Worm (Caenorhabditis elegans) whole organism, mixed stage, embryonic: ENCODE measurements around the gene T24E12.6.

Experiments
- M03D4.4 ChIP-seq: sonication (generic microtip); optimal IDR thresholded peaks from 2 replicates; lab custom pipeline; 2017; ENCODE audit warnings: mild to moderate bottlenecking, missing genetic modification characterization, missing compliant biosample characterization
- bed-3 ChIP-seq: fragments of 200-800 bp; sonication (Bioruptor generic); optimal IDR thresholded peaks from 3 replicates; lab custom pipeline; 2018; ENCODE audit warnings: mild to moderate bottlenecking, missing genetic modification characterization, moderate library complexity, missing compliant biosample characterization
- blmp-1 ChIP-seq: fragments of 150-350 bp; optimal IDR thresholded peaks from 2 replicates; lab custom pipeline; 2014; ENCODE audit warnings: missing biosample characterization, missing genetic modification characterization
- ceh-39 ChIP-seq: fragments of 150-350 bp; optimal IDR thresholded peaks from 2 replicates; lab custom pipeline; 2014; ENCODE audit warnings: missing biosample characterization, missing genetic modification characterization
- ceh-43 ChIP-seq: fragments of 200-800 bp; sonication (Bioruptor generic); optimal IDR thresholded peaks from 2 replicates; lab custom pipeline; 2018; ENCODE audit warnings: mild to moderate bottlenecking, missing genetic modification characterization, moderate library complexity, missing compliant biosample characterization
- ceh-83 ChIP-seq: fragments of 200-800 bp; sonication (Bioruptor generic); optimal IDR thresholded peaks from 2 replicates; lab custom pipeline; 2018; ENCODE audit warnings: mild to moderate bottlenecking, missing genetic modification characterization, missing compliant biosample characterization
- ces-1 ChIP-seq: fragments of 150-350 bp; optimal IDR thresholded peaks from 2 replicates; lab custom pipeline; 2014; ENCODE audit warnings: missing biosample characterization, missing genetic modification reagents, missing genetic modification characterization
- cnd-1 ChIP-seq: fragments of 200-800 bp; sonication (Bioruptor generic); optimal IDR thresholded peaks from 2 replicates; lab custom pipeline; 2018; ENCODE audit warnings: mild to moderate bottlenecking, missing genetic modification characterization, missing compliant biosample characterization
- drap-1 ChIP-seq: fragments of 200-800 bp; sonication (Bioruptor generic); optimal IDR thresholded peaks from 3 replicates; lab custom pipeline; 2018; ENCODE audit warnings: mild to moderate bottlenecking, missing genetic modification characterization, missing compliant biosample characterization
- elt-1 ChIP-seq: sonication (generic microtip); optimal IDR thresholded peaks from 2 replicates; lab custom pipeline; 2017; ENCODE audit warnings: missing genetic modification characterization, mild to moderate bottlenecking, missing compliant biosample characterization, antibody characterized with exemption, moderate library complexity, borderline replicate concordance; ENCODE audit not compliant: insufficient read depth
- elt-3 ChIP-seq: fragments of 150-350 bp; optimal IDR thresholded peaks from 2 replicates; lab custom pipeline; 2014; ENCODE audit warnings: missing biosample characterization, missing genetic modification characterization
- flh-1 ChIP-seq: fragments of 200-800 bp; sonication (Bioruptor generic); optimal IDR thresholded peaks from 2 replicates; lab custom pipeline; 2018; ENCODE audit warnings: mild to moderate bottlenecking, missing genetic modification characterization, moderate library complexity, missing compliant biosample characterization
- ham-2 ChIP-seq: fragments of 200-800 bp; sonication (Bioruptor generic); optimal IDR thresholded peaks from 2 replicates; lab custom pipeline; 2018; ENCODE audit warnings: mild to moderate bottlenecking, missing genetic modification characterization, missing compliant biosample characterization
- hlh-1 ChIP-seq: fragments of 150-350 bp; optimal IDR thresholded peaks from 2 replicates; lab custom pipeline; 2014; ENCODE audit warnings: missing biosample characterization, missing genetic modification reagents, missing genetic modification characterization
- lin-13 ChIP-seq: fragments of 150-350 bp; optimal IDR thresholded peaks from 2 replicates; lab custom pipeline; 2014; ENCODE audit warnings: missing biosample characterization, missing genetic modification characterization
- lin-32 ChIP-seq: fragments of 200-800 bp; sonication (Bioruptor generic); optimal IDR thresholded peaks from 2 replicates; lab custom pipeline; 2018; ENCODE audit warnings: mild to moderate bottlenecking, missing genetic modification characterization, missing compliant biosample characterization
- lsy-2 ChIP-seq: fragments of 150-350 bp; optimal IDR thresholded peaks from 2 replicates; lab custom pipeline; 2014; ENCODE audit warnings: missing biosample characterization, missing genetic modification characterization
- mab-5 ChIP-seq: fragments of 150-350 bp; optimal IDR thresholded peaks from 2 replicates; lab custom pipeline; 2014; ENCODE audit warnings: missing biosample characterization, missing genetic modification characterization
- mep-1 ChIP-seq: fragments of 150-350 bp; optimal IDR thresholded peaks from 2 replicates; lab custom pipeline; 2017; ENCODE audit warnings: missing biosample characterization, missing genetic modification reagents, missing genetic modification characterization, inconsistent platforms
- mls-2 ChIP-seq: sonication (generic microtip); optimal IDR thresholded peaks from 2 replicates; lab custom pipeline; 2016; ENCODE audit warnings: mild to moderate bottlenecking, missing genetic modification characterization, moderate library complexity, missing compliant biosample characterization
- nhr-12 ChIP-seq: fragments of 150-350 bp; optimal IDR thresholded peaks from 2 replicates; lab custom pipeline; 2014; ENCODE audit warnings: missing biosample characterization, missing genetic modification characterization
- nhr-2 ChIP-seq: fragments of 150-350 bp; optimal IDR thresholded peaks from 2 replicates; lab custom pipeline; 2014; ENCODE audit warnings: missing biosample characterization, missing genetic modification characterization
- nhr-28 ChIP-seq: fragments of 150-350 bp; optimal IDR thresholded peaks from 2 replicates; lab custom pipeline; 2014; ENCODE audit warnings: missing biosample characterization, missing genetic modification characterization
- pha-4 ChIP-seq: fragments of 150-350 bp; optimal IDR thresholded peaks from 2 replicates; lab custom pipeline; 2018; ENCODE audit warnings: missing biosample characterization, missing genetic modification reagents, missing genetic modification characterization
- snpc-4 ChIP-seq: fragments of 150-350 bp; optimal IDR thresholded peaks from 2 replicates; lab custom pipeline; 2014; ENCODE audit warnings: missing biosample characterization, missing genetic modification characterization
- tbx-8 ChIP-seq: fragments of 200-800 bp; sonication (Bioruptor generic); optimal IDR thresholded peaks from 2 replicates; lab custom pipeline; 2018; ENCODE audit warnings: mild to moderate bottlenecking, missing genetic modification characterization, moderate library complexity, missing compliant biosample characterization
- unc-120 ChIP-seq: sonication (generic microtip); optimal IDR thresholded peaks from 2 replicates; lab custom pipeline; 2017; ENCODE audit warnings: missing genetic modification characterization, missing compliant biosample characterization; ENCODE audit not compliant: poor library complexity, severe bottlenecking
- unc-39 ChIP-seq: fragments of 150-350 bp; optimal IDR thresholded peaks from 2 replicates; lab custom pipeline; 2014; ENCODE audit warnings: missing biosample characterization, missing genetic modification characterization
- unc-62 ChIP-seq: fragments of 150-350 bp; optimal IDR thresholded peaks from 2 replicates; lab custom pipeline; 2014; ENCODE audit warnings: missing biosample characterization, missing genetic modification reagents, missing genetic modification characterization
- zip-8 ChIP-seq: fragments of 150-350 bp; optimal IDR thresholded peaks from 2 replicates; lab custom pipeline; 2014; ENCODE audit warnings: missing biosample characterization, missing genetic modification characterization
- ztf-11 ChIP-seq: fragments of 150-350 bp; optimal IDR thresholded peaks from 2 replicates; lab custom pipeline; 2014; ENCODE audit warnings: missing biosample characterization, missing genetic modification characterization

T24E12.6 gene

ce11 chrII:3759010-3759409, 2.5 kb downstream of the T24E12.6 start, which contains the start of gene T24E12.12:
T24E12.12 (plus strand) TSS chrII:3759290.
- no peak for TF ChIP-seq tbx-8 (GFP tag; lab: Kevin White, UChicago)
- no peak for TF ChIP-seq blmp-1
- no peak for TF ChIP-seq hlh-1 (tag; lab: Kevin White, UChicago)
- TF ChIP-seq zip-8 (tag; lab: Kevin White, UChicago) = no peak
- TF ChIP-seq cnd-1 (tag; lab: Kevin White, UChicago) = no peak
- no peak for TF ChIP-seq unc-62 (GFP tag; lab: Kevin White, UChicago)
- no peak for TF ChIP-seq lin-13 (tag; lab: Kevin White, UChicago)
- TF ChIP-seq ces-1 (GFP tag; lab: Kevin White, UChicago) = no peak

DNA sequence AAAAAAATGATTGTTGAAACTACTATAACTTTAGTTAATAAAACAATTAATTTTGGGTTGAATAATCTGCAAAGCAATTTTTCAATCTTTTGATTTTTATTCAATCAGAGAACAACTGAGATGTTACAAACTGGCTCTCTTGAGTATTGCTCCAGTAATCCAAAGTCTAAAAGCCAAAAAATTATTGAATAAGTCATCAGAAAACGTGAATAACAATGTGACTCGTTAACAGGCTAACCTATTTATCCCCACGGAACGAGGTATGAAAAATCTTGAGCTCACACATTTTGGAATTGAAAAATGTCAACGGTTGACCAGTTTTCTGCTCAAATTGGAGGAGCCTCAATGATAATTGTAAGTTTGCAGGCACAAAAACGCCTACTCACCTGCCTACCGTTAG, 4.0 kb downstream of the T24E12.6 start, which contains the start of gene srx-111:
Gene srx-111, plus strand, starts transcription at position 301 of the 400 bp plus-strand sequence.
- TF ChIP-seq mab-5 (no peak), lsy-2 (tag; lab: Kevin White, UChicago) (no peak), blmp-1 (no peak), ceh-39 (no peak), flh-1 (no peak)

ce11 chrII:3753598-3753997, 7.9 kb downstream of the T24E12.6 start, which contains the start of gene rcd-1:
rcd-1 (plus strand) TSS chrII:3753898.
- TF ChIP-seq ces-1 (GFP tag; lab: Kevin White, UChicago) (no peak), unc-120 (tag; lab: Kevin White, UChicago) (no peak), unc-62 (GFP tag; lab: Kevin White, UChicago) (no peak), blmp-1 (no peak), nhr-28 (no peak)

DNA sequence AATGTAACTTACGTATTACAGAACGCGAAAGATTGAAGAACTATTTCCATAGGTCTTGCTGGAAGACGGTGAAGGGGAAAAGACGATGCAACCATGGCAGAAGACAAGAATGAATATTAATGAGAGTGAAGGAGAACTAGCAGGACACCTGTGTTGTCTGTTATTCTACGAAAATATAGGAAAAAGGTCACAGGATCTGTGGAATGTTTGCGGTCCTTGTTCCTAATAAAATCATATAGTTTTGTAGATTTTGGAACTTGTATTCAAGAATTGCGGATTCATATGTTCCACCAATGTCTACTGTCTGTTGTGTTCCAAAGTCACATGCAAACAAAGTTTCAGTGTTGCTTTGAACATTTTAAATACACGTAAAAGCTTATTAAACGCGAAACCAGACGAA, 9.3 kb downstream of the T24E12.6 start, which contains the start of gene sdz-11:
Gene sdz-11, minus strand, starts transcription at position 101 of the 400 bp plus-strand sequence.
- TF ChIP-seq mep-1 (tag; lab: Kevin White, UChicago) (no peak), ces-1 (GFP tag; lab: Kevin White, UChicago) (no peak), ceh-83 (no peak), cnd-1 (tag; lab: Kevin White, UChicago) (no peak), ham-2 (GFP tag; lab: Kevin White, UChicago) (no peak), mls-2 (tag; lab: Kevin White, UChicago) (no peak), nhr-12 (tag; lab: Kevin White, UChicago) (no peak), M03D4.4 (tag; lab: Kevin White, UChicago) (no peak), ceh-39 (no peak), blmp-1 (no peak), tbx-8 (GFP tag; lab: Kevin White, UChicago) (no peak), snpc-4 (no peak), elt-1 (no peak), lsy-2 (tag; lab: Kevin White, UChicago) (no peak), nhr-2 (tag; lab: Kevin White, UChicago) (no peak), ceh-43 (GFP tag; lab: Kevin White, UChicago) (no peak), unc-120 (tag; lab: Kevin White, UChicago) (no peak), drap-1 (no peak)

- no peak for TF ChIP-seq ces-1 (GFP tag; lab: Kevin White, UChicago)
- TF ChIP-seq elt-1 = no peak
- TF ChIP-seq bed-3 (GFP tag; lab: Kevin White, UChicago) = no peak
- TF ChIP-seq elt-3 (tag; lab: Kevin White, UChicago) = no peak
- no peak for TF ChIP-seq snpc-4
- no peak for TF ChIP-seq hlh-1 (tag; lab: Kevin White, UChicago)
- TF ChIP-seq nhr-2 (tag; lab: Kevin White, UChicago) = no peak
- TF ChIP-seq tbx-8 (GFP tag; lab: Kevin White, UChicago) = no peak
- no peak for TF ChIP-seq ztf-11 (tag; lab: Kevin White, UChicago)
- no peak for TF ChIP-seq lin-13 (tag; lab: Kevin White, UChicago)
- no peak for TF ChIP-seq lin-32 (GFP tag; lab: Kevin White, UChicago)
- TF ChIP-seq ham-2 (GFP tag; lab: Kevin White, UChicago) = no peak
- TF ChIP-seq mab-5 = no peak
- no peak for TF ChIP-seq pha-4 (tag; lab: Kevin White, UChicago)
- no peak for TF ChIP-seq ceh-39
- TF ChIP-seq unc-62 (GFP tag; lab: Kevin White, UChicago) = no peak
- no peak for TF ChIP-seq ceh-43 (GFP tag; lab: Kevin White, UChicago)
- no peak for TF ChIP-seq unc-39 (tag; lab: Kevin White, UChicago)
- no peak for TF ChIP-seq nhr-12 (tag; lab: Kevin White, UChicago)
These were observed 10.8 kb downstream of the T24E12.6 start, which contains the start of gene fbxb-91 for ce11 chrII:3750685-3751084. fbxb-91 (minus strand) TSS chrII:3750785.
